Fruit fly (Drosophila melanogaster): ENCODE measurements around the gene CG5386.

DNA sequence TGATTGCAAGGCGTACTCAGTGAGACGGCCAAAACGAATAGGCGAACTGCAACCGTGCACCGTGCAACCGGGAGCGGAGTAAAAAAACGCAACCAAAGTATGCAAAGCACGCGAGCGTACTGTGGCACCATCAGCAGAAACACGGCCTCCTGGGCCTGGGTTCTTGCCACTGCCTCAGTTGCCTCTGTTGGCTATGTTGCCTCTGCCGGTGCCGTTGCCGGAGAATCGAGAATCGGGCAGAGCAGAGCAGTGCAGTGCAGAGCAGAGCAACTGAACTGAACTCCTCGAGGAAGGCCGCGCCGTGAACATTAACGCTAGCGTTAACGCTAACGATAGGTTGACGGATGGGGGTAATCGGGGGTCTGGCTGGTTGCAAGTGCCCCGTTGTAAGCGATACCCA is 18.1 kb downstream of the CG5386 start, which contains the start of gene CG34377:
- TF ChIP-seq h (GFP tag; optimal IDR thresholded peaks at IDR 0.05): no peak
- no peak for TF ChIP-seq Hr78 (GFP tag; optimal IDR thresholded peaks at IDR 0.05)
- TF ChIP-seq tai (GFP tag; optimal IDR thresholded peaks at IDR 0.05): no peak
- TF ChIP-seq CrebA (GFP tag; optimal IDR thresholded peaks at IDR 0.05; ENCODE audit: borderline replicate concordance): no peak
- TF ChIP-seq OdsH (GFP tag; optimal IDR thresholded peaks at IDR 0.05): no peak
- TF ChIP-seq Vsx2 (GFP tag; optimal IDR thresholded peaks at IDR 0.05; ENCODE audit: partially characterized antibody): no peak
- no peak for TF ChIP-seq Dif (GFP tag; optimal IDR thresholded peaks at IDR 0.05; ENCODE audit: partially characterized antibody)
- TF ChIP-seq Hnf4 (GFP tag; optimal IDR thresholded peaks at IDR 0.05): no peak
- no peak for TF ChIP-seq Mio (GFP tag; optimal IDR thresholded peaks at IDR 0.05)
